Fruit fly (Drosophila melanogaster): Measurements from ENCODE around the gene Zwilch.

- no peak for TF ChIP-seq ttk (optimal IDR thresholded peaks at IDR 0.05)
- TF ChIP-seq Myc (optimal IDR thresholded peaks at IDR 0.05): no peak
- TF ChIP-seq insv (optimal IDR thresholded peaks at IDR 0.05): no peak
- TF ChIP-seq psq (optimal IDR thresholded peaks at IDR 0.05): no peak
- TF ChIP-seq Sin3A (optimal IDR thresholded peaks at IDR 0.05): no peak
These were observed 7.5 kb upstream of the Zwilch start, which contains the start of gene CG12054 for dm6 chr3R:31220456-31221336.
